Worm (Caenorhabditis elegans) whole organism, L2 larva: ENCODE results near the gene rga-1.

Experiments
- ZK546.5 ChIP-seq: sonication (generic microtip); optimal IDR thresholded peaks from 2 replicates; lab custom pipeline; 2017; ENCODE audit warnings: missing biosample characterization, missing genetic modification characterization
- aly-2 ChIP-seq: fragments of 150-350 bp; optimal IDR thresholded peaks from 2 replicates; lab custom pipeline; 2014; ENCODE audit warnings: missing biosample characterization, missing genetic modification characterization
- blmp-1 ChIP-seq: sonication (generic microtip); optimal IDR thresholded peaks from 2 replicates; lab custom pipeline; 2017; ENCODE audit warnings: missing genetic modification characterization, mild to moderate bottlenecking, missing compliant biosample characterization, antibody characterized with exemption, moderate library complexity; ENCODE audit not compliant: insufficient read depth
- nhr-77 ChIP-seq: fragments of 150-350 bp; optimal IDR thresholded peaks from 2 replicates; lab custom pipeline; 2014; ENCODE audit warnings: missing biosample characterization, missing genetic modification characterization
- zag-1 ChIP-seq: fragments of 150-350 bp; optimal IDR thresholded peaks from 2 replicates; lab custom pipeline; 2014; ENCODE audit warnings: missing biosample characterization, missing genetic modification characterization

DNA sequence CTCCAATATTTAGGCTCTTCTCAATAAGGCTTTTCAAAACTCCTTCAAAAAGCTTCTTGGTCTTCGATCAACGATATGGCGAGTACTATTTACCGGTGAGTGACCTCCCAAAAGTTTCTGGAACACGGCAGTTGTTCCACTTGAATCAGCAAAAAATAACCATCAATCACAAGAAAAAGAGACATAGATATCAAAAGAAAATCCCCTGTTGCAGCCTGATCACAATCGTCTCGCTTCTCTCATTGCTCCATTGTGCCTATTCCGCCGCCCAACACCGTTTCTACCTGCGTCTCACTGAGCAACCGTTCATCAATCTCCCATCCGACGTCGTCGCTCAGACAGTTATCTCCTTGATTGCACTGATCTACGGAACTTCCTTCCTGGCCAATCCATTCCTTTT is 32.1 kb downstream of the rga-1 start, which contains the start of gene emc-5:
- TF ChIP-seq zag-1, result no peak
- no peak for TF ChIP-seq aly-2 (tag; lab: Kevin White, UChicago)
- no peak for TF ChIP-seq ZK546.5 (tag; lab: Kevin White, UChicago)
- no peak for TF ChIP-seq nhr-77
- no peak for TF ChIP-seq blmp-1 (tag; lab: Kevin White, UChicago)
